Worm (Caenorhabditis elegans) whole organism, early embryonic: ENCODE measurements around the gene irld-57.

Experiments used
- B0310.2 ChIP-seq: sonication (generic microtip); optimal IDR thresholded peaks from 2 replicates; lab custom pipeline; 2016; ENCODE audit warnings: mild to moderate bottlenecking, missing genetic modification characterization, missing compliant biosample characterization
- F13C5.2 ChIP-seq: sonication (generic microtip); optimal IDR thresholded peaks from 2 replicates; lab custom pipeline; 2017; ENCODE audit warnings: mild to moderate bottlenecking, missing genetic modification characterization, inconsistent platforms, missing compliant biosample characterization
- aly-1 ChIP-seq: sonication (generic microtip); optimal IDR thresholded peaks from 2 replicates; lab custom pipeline; 2016; ENCODE audit warnings: missing genetic modification characterization, missing compliant biosample characterization
- ama-1 ChIP-seq: fragments of 150-350 bp; optimal IDR thresholded peaks from 2 replicates; lab custom pipeline; 2014
- ceh-13 ChIP-seq: fragments of 200-800 bp; sonication (Bioruptor generic); optimal IDR thresholded peaks from 2 replicates; lab custom pipeline; 2018; ENCODE audit warnings: mild to moderate bottlenecking, missing genetic modification characterization, missing compliant biosample characterization
- ceh-36 ChIP-seq: sonication (generic microtip); optimal IDR thresholded peaks from 2 replicates; lab custom pipeline; 2016; ENCODE audit warnings: missing genetic modification characterization, inconsistent platforms, missing compliant biosample characterization
- ets-7 ChIP-seq: sonication (generic microtip); optimal IDR thresholded peaks from 2 replicates; lab custom pipeline; 2016; ENCODE audit warnings: missing genotype, missing genetic modification characterization, missing compliant biosample characterization
- flt-1 ChIP-seq: fragments of 200-800 bp; sonication (Bioruptor generic); IDR thresholded peaks from 2 replicates; pipeline ENCODE4 v1.3.6; 2022; ENCODE audit warnings: missing genetic modification characterization, missing compliant biosample characterization
- hmbx-1 ChIP-seq: sonication (generic microtip); optimal IDR thresholded peaks from 2 replicates; lab custom pipeline; 2016; ENCODE audit warnings: mild to moderate bottlenecking, missing genetic modification characterization, missing compliant biosample characterization
- hmg-4 ChIP-seq: fragments of 200-800 bp; sonication (Bioruptor generic); optimal IDR thresholded peaks from 2 replicates; lab custom pipeline; 2018; ENCODE audit warnings: mild to moderate bottlenecking, missing genetic modification characterization, missing compliant biosample characterization
- hnd-1 ChIP-seq: sonication (generic microtip); optimal IDR thresholded peaks from 2 replicates; lab custom pipeline; 2016; ENCODE audit warnings: missing genetic modification characterization, missing compliant biosample characterization
- pes-1 ChIP-seq: fragments of 200-800 bp; sonication (Bioruptor generic); IDR thresholded peaks from 2 replicates; pipeline ENCODE4 v1.3.6; 2022; ENCODE audit warnings: missing genetic modification reagents, missing genetic modification characterization, missing compliant biosample characterization
- scrt-1 ChIP-seq: fragments of 200-800 bp; sonication (Bioruptor generic); IDR thresholded peaks from 2 replicates; pipeline ENCODE4 v1.3.6; 2022; ENCODE audit warnings: missing genetic modification characterization, missing compliant biosample characterization
- sea-1 ChIP-seq: fragments of 200-800 bp; sonication (Bioruptor generic); conservative IDR thresholded peaks from 2 replicates; pipeline ENCODE4 v1.3.6; 2022; ENCODE audit warnings: missing genetic modification characterization, missing compliant biosample characterization
- tbx-11 ChIP-seq: fragments of 200-800 bp; sonication (Bioruptor generic); IDR thresholded peaks from 2 replicates; pipeline ENCODE4 v1.3.6; 2022; ENCODE audit warnings: missing genetic modification characterization, missing compliant biosample characterization
- tbx-37 ChIP-seq: fragments of 200-800 bp; sonication (Bioruptor generic); conservative IDR thresholded peaks from 2 replicates; pipeline ENCODE4 v1.3.6; 2022; ENCODE audit warnings: missing genetic modification reagents, missing genetic modification characterization, missing compliant biosample characterization
- tra-4 ChIP-seq: sonication (generic microtip); optimal IDR thresholded peaks from 2 replicates; lab custom pipeline; 2017; ENCODE audit warnings: missing genetic modification characterization, missing compliant biosample characterization

The irld-57 gene

ce11 chrV:15702263-15702662 is 24.2 kb downstream of the irld-57 start, which contains the start of gene nhr-53:
Gene nhr-53, minus strand, starts transcription at chrV:15702363.
- no peak for TF ChIP-seq B0310.2
- TF ChIP-seq sea-1 (GFP tag; lab: Robert Waterston, UW): no peak
- no peak for TF ChIP-seq ceh-36 (tag; lab: Kevin White, UChicago)
- no peak for TF ChIP-seq flt-1 (GFP tag; lab: Robert Waterston, UW)
- no peak for TF ChIP-seq F13C5.2
- no peak for TF ChIP-seq pes-1 (GFP tag; lab: Robert Waterston, UW)
- no peak for TF ChIP-seq hmbx-1 (tag; lab: Kevin White, UChicago)
- TF ChIP-seq ceh-13 (GFP tag; lab: Kevin White, UChicago): no peak
- no peak for TF ChIP-seq tbx-37 (GFP tag; lab: Robert Waterston, UW)
- no peak for TF ChIP-seq tra-4 (tag; lab: Kevin White, UChicago)
- TF ChIP-seq aly-1 (tag; lab: Kevin White, UChicago): no peak
- no peak for TF ChIP-seq scrt-1
- no peak for TF ChIP-seq tbx-11 (GFP tag; lab: Robert Waterston, UW)
- no peak for TF ChIP-seq ama-1 (lab: Kevin White, UChicago)
- no peak for TF ChIP-seq hnd-1
- TF ChIP-seq ets-7: no peak
- no peak for TF ChIP-seq hmg-4 (GFP tag; lab: Kevin White, UChicago)

- TF ChIP-seq B0310.2: no peak
- no peak for TF ChIP-seq flt-1 (GFP tag; lab: Robert Waterston, UW)
- TF ChIP-seq ceh-36 (tag; lab: Kevin White, UChicago): no peak
- no peak for TF ChIP-seq hnd-1
- TF ChIP-seq ama-1 (lab: Kevin White, UChicago): no peak
Measured at ce11 chrV:15699799-15700198, 26.7 kb downstream of the irld-57 start, which contains the start of gene nhr-199. Gene nhr-199, minus strand, starts transcription at chrV:15699899.

ce11 chrV:15698099-15698498 is 28.4 kb downstream of the irld-57 start, which contains the start of gene srx-29:
Gene srx-29, minus strand, starts transcription at chrV:15698199.
- TF ChIP-seq flt-1 (GFP tag; lab: Robert Waterston, UW) (no peak), tbx-37 (GFP tag; lab: Robert Waterston, UW) (no peak), F13C5.2 (no peak), pes-1 (GFP tag; lab: Robert Waterston, UW) (no peak), sea-1 (GFP tag; lab: Robert Waterston, UW) (no peak), ceh-36 (tag; lab: Kevin White, UChicago) (no peak), hnd-1 (no peak), hmbx-1 (tag; lab: Kevin White, UChicago) (no peak), ama-1 (lab: Kevin White, UChicago) (no peak), tbx-11 (GFP tag; lab: Robert Waterston, UW) (no peak), ceh-13 (GFP tag; lab: Kevin White, UChicago) (no peak), hmg-4 (GFP tag; lab: Kevin White, UChicago) (no peak), aly-1 (tag; lab: Kevin White, UChicago) (no peak), tra-4 (tag; lab: Kevin White, UChicago) (no peak), B0310.2 (no peak), ets-7 (no peak)

ce11 chrV:15693682-15694081 is 32.8 kb downstream of the irld-57 start, which contains the start of gene nhr-198:
Gene nhr-198, plus strand, starts transcription at chrV:15693994.
- TF ChIP-seq ceh-36 (tag; lab: Kevin White, UChicago): no peak
- no peak for TF ChIP-seq ets-7
- no peak for TF ChIP-seq ceh-13 (GFP tag; lab: Kevin White, UChicago)
- TF ChIP-seq aly-1 (tag; lab: Kevin White, UChicago): no peak
- TF ChIP-seq hnd-1: no peak
- no peak for TF ChIP-seq tbx-11 (GFP tag; lab: Robert Waterston, UW)
- no peak for TF ChIP-seq F13C5.2
- TF ChIP-seq pes-1 (GFP tag; lab: Robert Waterston, UW): no peak
- no peak for TF ChIP-seq tbx-37 (GFP tag; lab: Robert Waterston, UW)
- no peak for TF ChIP-seq sea-1 (GFP tag; lab: Robert Waterston, UW)
- no peak for TF ChIP-seq hmg-4 (GFP tag; lab: Kevin White, UChicago)

- TF ChIP-seq flt-1 (GFP tag; lab: Robert Waterston, UW) (no peak), aly-1 (tag; lab: Kevin White, UChicago) (no peak), tbx-11 (GFP tag; lab: Robert Waterston, UW) (no peak), tra-4 (tag; lab: Kevin White, UChicago) (no peak), tbx-37 (GFP tag; lab: Robert Waterston, UW) (no peak), sea-1 (GFP tag; lab: Robert Waterston, UW) (no peak), ama-1 (lab: Kevin White, UChicago) (no peak), ets-7 (no peak), F13C5.2 (no peak), hmg-4 (GFP tag; lab: Kevin White, UChicago) (no peak), ceh-36 (tag; lab: Kevin White, UChicago) (no peak), ceh-13 (GFP tag; lab: Kevin White, UChicago) (no peak), scrt-1 (no peak), hnd-1 (no peak), B0310.2 (no peak)
Measured at ce11 chrV:15689952-15690351, 36.6 kb downstream of the irld-57 start, which contains the start of gene nhr-268. Gene nhr-268, plus strand, starts transcription at chrV:15690252.

- TF ChIP-seq tbx-37 (GFP tag; lab: Robert Waterston, UW) (no peak), F13C5.2 (no peak), tra-4 (tag; lab: Kevin White, UChicago) (no peak), scrt-1 (no peak), ets-7 (no peak), hmg-4 (GFP tag; lab: Kevin White, UChicago) (no peak), ama-1 (lab: Kevin White, UChicago) (no peak), hnd-1 (no peak), ceh-13 (GFP tag; lab: Kevin White, UChicago) (no peak), aly-1 (tag; lab: Kevin White, UChicago) (no peak), tbx-11 (GFP tag; lab: Robert Waterston, UW) (no peak)
Measured at ce11 chrV:15687660-15688059, 38.9 kb downstream of the irld-57 start, which contains the start of gene nhr-197. Gene nhr-197, plus strand, starts transcription at chrV:15687960.

- TF ChIP-seq ceh-13 (GFP tag; lab: Kevin White, UChicago) (no peak), aly-1 (tag; lab: Kevin White, UChicago) (no peak), tbx-37 (GFP tag; lab: Robert Waterston, UW) (no peak), scrt-1 (no peak), sea-1 (GFP tag; lab: Robert Waterston, UW) (no peak), hnd-1 (no peak), tra-4 (tag; lab: Kevin White, UChicago) (no peak)
Measured at ce11 chrV:15685599-15685998, 40.9 kb downstream of the irld-57 start, which contains the start of gene nhr-196. Gene nhr-196, plus strand, starts transcription at chrV:15685716.
